Fruit fly (Drosophila melanogaster) whole organism, embryonic: ENCODE results near the gene CG7367.

Source experiments
- Abd-B ChIP-seq: fragments of 200-800 bp; sonication (Bioruptor generic); optimal IDR thresholded peaks from 2 replicates; lab custom pipeline; 2018; ENCODE audit warnings: missing biosample characterization, mild to moderate bottlenecking, missing genetic modification characterization, moderate library complexity
- Asciz ChIP-seq: fragments of 200-800 bp; sonication (Bioruptor generic); optimal IDR thresholded peaks from 2 replicates; lab custom pipeline; 2017; ENCODE audit warnings: missing biosample characterization, mild to moderate bottlenecking, missing genetic modification characterization, missing genetic modification reagents
- Atf-2 ChIP-seq: fragments of 200-800 bp; sonication (Bioruptor generic); optimal IDR thresholded peaks from 2 replicates; lab custom pipeline; 2016; ENCODE audit warnings: missing biosample characterization, missing genetic modification characterization
- B-H1 ChIP-seq: fragments of 200-800 bp; sonication (Bioruptor generic); IDR thresholded peaks from 3 replicates; pipeline ENCODE4 v1.3.6; 2022; ENCODE audit warnings: missing biosample characterization, missing genetic modification characterization
- BtbVII ChIP-seq: fragments of 200-800 bp; sonication (Bioruptor generic); optimal IDR thresholded peaks from 3 replicates; lab custom pipeline; 2017; ENCODE audit warnings: missing biosample characterization, mild to moderate bottlenecking, missing genetic modification characterization
- CG10565 ChIP-seq: fragments of 200-800 bp; sonication (Bioruptor generic); optimal IDR thresholded peaks from 3 replicates; lab custom pipeline; 2016; ENCODE audit warnings: missing biosample characterization, mild to moderate bottlenecking, missing genetic modification characterization
- CG11085 ChIP-seq: fragments of 200-800 bp; sonication (Bioruptor generic); IDR thresholded peaks from 2 replicates; pipeline ENCODE4 v1.3.6; 2022; ENCODE audit warnings: missing biosample characterization, missing genetic modification characterization
- CG13624 ChIP-seq: fragments of 200-800 bp; sonication (Bioruptor generic); optimal IDR thresholded peaks from 2 replicates; lab custom pipeline; 2016; ENCODE audit warnings: missing biosample characterization, missing genetic modification characterization
- CG14014 ChIP-seq: fragments of 200-800 bp; sonication (Bioruptor generic); IDR thresholded peaks from 2 replicates; pipeline ENCODE4 v1.3.6; 2022; ENCODE audit warnings: missing biosample characterization, missing genetic modification characterization
- CG14441 ChIP-seq: fragments of 200-800 bp; sonication (Bioruptor generic); IDR thresholded peaks from 2 replicates; pipeline ENCODE4 v1.3.6; 2022; ENCODE audit warnings: missing biosample characterization, missing genetic modification characterization
- CG15269 ChIP-seq: fragments of 200-800 bp; sonication (Bioruptor generic); optimal IDR thresholded peaks from 2 replicates; lab custom pipeline; 2018; ENCODE audit warnings: missing biosample characterization, mild to moderate bottlenecking, missing genetic modification characterization, moderate library complexity
- CG1603 ChIP-seq: fragments of 200-800 bp; sonication (Bioruptor generic); optimal IDR thresholded peaks from 2 replicates; lab custom pipeline; 2019; ENCODE audit warnings: missing biosample characterization, mild to moderate bottlenecking, missing genetic modification characterization, moderate library complexity
- CG17829 ChIP-seq: fragments of 200-800 bp; optimal IDR thresholded peaks from 2 replicates; lab custom pipeline; 2019; ENCODE audit warnings: missing biosample characterization, mild to moderate bottlenecking, missing genetic modification characterization, moderate library complexity
- CG2129 ChIP-seq: fragments of 200-800 bp; sonication (Bioruptor generic); IDR thresholded peaks from 2 replicates; pipeline ENCODE4 v1.3.6; 2022; ENCODE audit warnings: missing biosample characterization, missing genetic modification characterization; ENCODE audit not compliant: partially characterized antibody
- CG31224 ChIP-seq: fragments of 200-800 bp; sonication (Bioruptor generic); IDR thresholded peaks from 2 replicates; pipeline ENCODE4 v1.3.6; 2022; ENCODE audit warnings: missing biosample characterization, missing genetic modification characterization
- CG33557 ChIP-seq: fragments of 200-800 bp; sonication (Bioruptor generic); optimal IDR thresholded peaks from 2 replicates; lab custom pipeline; 2019; ENCODE audit warnings: missing biosample characterization, mild to moderate bottlenecking, missing genetic modification characterization, moderate library complexity
- CG4854 ChIP-seq: fragments of 200-800 bp; sonication (Bioruptor generic); optimal IDR thresholded peaks from 2 replicates; lab custom pipeline; 2016; ENCODE audit warnings: missing biosample characterization, missing genetic modification characterization, inconsistent platforms
- CG5180 ChIP-seq: fragments of 200-800 bp; sonication (Bioruptor generic); optimal IDR thresholded peaks from 3 replicates; lab custom pipeline; 2017; ENCODE audit warnings: missing biosample characterization, missing genetic modification characterization, mild to moderate bottlenecking, moderate library complexity, missing genetic modification reagents
- CG7839 ChIP-seq: fragments of 200-800 bp; sonication (Bioruptor generic); optimal IDR thresholded peaks from 3 replicates; lab custom pipeline; 2018; ENCODE audit warnings: missing biosample characterization, mild to moderate bottlenecking, missing genetic modification characterization, moderate library complexity
- CG9797 ChIP-seq: fragments of 200-800 bp; sonication (Bioruptor generic); optimal IDR thresholded peaks from 3 replicates; lab custom pipeline; 2018; ENCODE audit warnings: missing biosample characterization, mild to moderate bottlenecking, missing genetic modification characterization
- Drgx ChIP-seq: fragments of 200-800 bp; sonication (Bioruptor generic); IDR thresholded peaks from 2 replicates; pipeline ENCODE4 v1.3.6; 2022; ENCODE audit warnings: missing biosample characterization, missing genetic modification characterization
- Fer3 ChIP-seq: fragments of 200-800 bp; sonication (Bioruptor generic); optimal IDR thresholded peaks from 2 replicates; lab custom pipeline; 2018; ENCODE audit warnings: missing biosample characterization, mild to moderate bottlenecking, missing genetic modification characterization, moderate library complexity
- Hr78 ChIP-seq, 2 experiments: fragments of 200-800 bp in 1 of 2; fragments of >200 bp in 1 of 2; sonication (Bioruptor generic) in 1 of 2; optimal IDR thresholded peaks; 2 replicates each; lab custom pipeline; 2017 to 2019; ENCODE audit warnings: missing biosample characterization in 2 of 2, missing genetic modification characterization in 2 of 2, mild to moderate bottlenecking in 1 of 2, moderate library complexity in 1 of 2
- Jarid2 ChIP-seq: fragments of 200-800 bp; sonication (Bioruptor generic); optimal IDR thresholded peaks from 3 replicates; lab custom pipeline; 2017; ENCODE audit warnings: mild to moderate bottlenecking, missing biosample characterization, missing genetic modification reagents, missing genetic modification characterization
- MESR4 ChIP-seq: fragments of 200-800 bp; sonication (Bioruptor generic); optimal IDR thresholded peaks from 2 replicates; lab custom pipeline; 2018; ENCODE audit warnings: missing biosample characterization, mild to moderate bottlenecking, missing genetic modification characterization, moderate library complexity
- NC2β ChIP-seq: fragments of 200-800 bp; sonication (Bioruptor generic); optimal IDR thresholded peaks from 2 replicates; lab custom pipeline; 2016; ENCODE audit warnings: missing biosample characterization, missing genetic modification characterization
- TFAM ChIP-seq: fragments of 200-800 bp; sonication (Bioruptor generic); optimal IDR thresholded peaks from 2 replicates; lab custom pipeline; 2017; ENCODE audit warnings: missing biosample characterization, missing genetic modification characterization, inconsistent platforms
- abd-A ChIP-seq: fragments of 200-800 bp; sonication (Bioruptor generic); optimal IDR thresholded peaks from 3 replicates; lab custom pipeline; 2019; ENCODE audit warnings: missing biosample characterization, mild to moderate bottlenecking, missing genetic modification characterization, moderate library complexity
- ap ChIP-seq: fragments of 200-800 bp; sonication (Bioruptor generic); IDR thresholded peaks from 2 replicates; pipeline ENCODE4 v1.3.6; 2022; ENCODE audit warnings: missing biosample characterization, missing genetic modification characterization
- ash1 ChIP-seq: fragments of 200-800 bp; sonication (Bioruptor generic); optimal IDR thresholded peaks from 2 replicates; lab custom pipeline; 2018; ENCODE audit warnings: missing biosample characterization, mild to moderate bottlenecking, missing genetic modification characterization
- ato ChIP-seq: fragments of 200-800 bp; sonication (Bioruptor generic); IDR thresholded peaks from 2 replicates; pipeline ENCODE4 v1.3.6; 2022; ENCODE audit warnings: missing biosample characterization, missing genetic modification characterization; ENCODE audit not compliant: partially characterized antibody
- corto ChIP-seq: fragments of 200-800 bp; sonication (Bioruptor generic); optimal IDR thresholded peaks from 2 replicates; lab custom pipeline; 2016; ENCODE audit warnings: missing biosample characterization, mild to moderate bottlenecking, missing genetic modification characterization, moderate library complexity
- danr ChIP-seq: fragments of 200-800 bp; sonication (Bioruptor generic); IDR thresholded peaks from 2 replicates; pipeline ENCODE4 v1.3.6; 2022; ENCODE audit warnings: missing biosample characterization, missing genetic modification characterization
- dpn ChIP-seq, 2 experiments: fragments of 200-800 bp; sonication (Bioruptor generic); optimal IDR thresholded peaks; 3 replicates each; lab custom pipeline; 2016; ENCODE audit warnings: missing biosample characterization in 2 of 2, missing genetic modification characterization in 2 of 2
- exex ChIP-seq: fragments of 200-800 bp; sonication (Bioruptor generic); optimal IDR thresholded peaks from 4 replicates; lab custom pipeline; 2018; ENCODE audit warnings: missing biosample characterization, mild to moderate bottlenecking, missing genetic modification characterization, moderate library complexity
- fd3F ChIP-seq: fragments of 200-800 bp; sonication (Bioruptor generic); optimal IDR thresholded peaks from 2 replicates; lab custom pipeline; 2018; ENCODE audit warnings: missing biosample characterization, mild to moderate bottlenecking, missing genetic modification characterization, moderate library complexity
- ftz-f1 ChIP-seq: fragments of 200-800 bp; sonication (Bioruptor generic); optimal IDR thresholded peaks from 2 replicates; lab custom pipeline; 2016; ENCODE audit warnings: missing biosample characterization, missing genetic modification characterization
- gce ChIP-seq: fragments of 200-800 bp; sonication (Bioruptor generic); IDR thresholded peaks from 3 replicates; pipeline ENCODE4 v1.3.6; 2022; ENCODE audit warnings: missing biosample characterization, missing genetic modification characterization
- gcm ChIP-seq: fragments of 200-800 bp; sonication (Bioruptor generic); optimal IDR thresholded peaks from 2 replicates; lab custom pipeline; 2019; ENCODE audit warnings: missing biosample characterization, mild to moderate bottlenecking, missing genetic modification characterization, moderate library complexity
- grau ChIP-seq: fragments of 200-800 bp; optimal IDR thresholded peaks from 3 replicates; lab custom pipeline; 2019; ENCODE audit warnings: missing biosample characterization, mild to moderate bottlenecking, missing genetic modification characterization, moderate library complexity
- gsb-n ChIP-seq: fragments of 200-800 bp; sonication (Bioruptor generic); optimal IDR thresholded peaks from 3 replicates; lab custom pipeline; 2018; ENCODE audit warnings: missing biosample characterization, mild to moderate bottlenecking, missing genetic modification characterization
- ind ChIP-seq: fragments of 200-800 bp; sonication (Bioruptor generic); optimal IDR thresholded peaks from 3 replicates; lab custom pipeline; 2016; ENCODE audit warnings: missing biosample characterization, missing genetic modification characterization
- otp ChIP-seq: fragments of 200-800 bp; sonication (Bioruptor generic); IDR thresholded peaks from 3 replicates; pipeline ENCODE4, ENCODE4 v1.3.6; 2022; ENCODE audit warnings: missing biosample characterization, missing genetic modification characterization
- phol ChIP-seq: fragments of 200-800 bp; sonication (Bioruptor generic); optimal IDR thresholded peaks from 3 replicates; lab custom pipeline; 2018; ENCODE audit warnings: missing biosample characterization, mild to moderate bottlenecking, missing genetic modification characterization, moderate library complexity
- pros ChIP-seq: fragments of 200-800 bp; sonication (Bioruptor generic); optimal IDR thresholded peaks from 3 replicates; lab custom pipeline; 2019; ENCODE audit warnings: missing biosample characterization, mild to moderate bottlenecking, missing genetic modification characterization, moderate library complexity
- row ChIP-seq: fragments of 200-800 bp; sonication (Bioruptor generic); IDR thresholded peaks from 3 replicates; pipeline ENCODE4 v1.3.6; 2022; ENCODE audit warnings: missing biosample characterization, missing genetic modification characterization
- ssp ChIP-seq: fragments of 200-800 bp; sonication (Bioruptor generic); IDR thresholded peaks from 2 replicates; pipeline ENCODE4 v1.3.6; 2022; ENCODE audit warnings: missing biosample characterization, missing genetic modification characterization
- tgo ChIP-seq: fragments of 200-800 bp; sonication (Bioruptor generic); IDR thresholded peaks from 3 replicates; pipeline ENCODE4 v1.3.6; 2022; ENCODE audit warnings: missing biosample characterization, missing genetic modification characterization

CG7367 gene

dm6 chr2L:8081640-8082485, 42.3 kb upstream of the CG7367 start (continued):
- TF ChIP-seq pros (GFP tag; lab: Kevin White, UChicago): peak; percentile 69
- no peak for TF ChIP-seq ftz-f1 (GFP tag; lab: Kevin White, UChicago)
- TF ChIP-seq corto (GFP tag; lab: Kevin White, UChicago): no peak
- no peak for TF ChIP-seq Jarid2 (GFP tag; lab: Kevin White, UChicago)
- no peak for TF ChIP-seq CG13624 (GFP tag; lab: Kevin White, UChicago)
- TF ChIP-seq gcm: peak; percentile 87
- peak; percentile 87 for TF ChIP-seq gsb-n
- peak in 1 of 2 experiments; percentile 79 for TF ChIP-seq dpn (GFP tag; optimal IDR thresholded peaks at IDR 0.05; lab: Kevin White, UChicago)
- TF ChIP-seq Asciz (GFP tag; lab: Kevin White, UChicago): peak; percentile 60
- TF ChIP-seq Drgx: peak; percentile 37; the same call in 1 of the 2 replicates
- TF ChIP-seq TFAM: no peak
- TF ChIP-seq grau (tag; lab: Kevin White, UChicago): peak; percentile 86
- TF ChIP-seq CG14441 (GFP tag; lab: Robert Waterston, UW): no peak
- peak; percentile 87 for TF ChIP-seq CG33557 (GFP tag; lab: Kevin White, UChicago)
- no peak for TF ChIP-seq gce
- peak; percentile 44 for TF ChIP-seq NC2β (GFP tag; lab: Kevin White, UChicago)
- TF ChIP-seq otp (GFP tag; lab: Robert Waterston, UW): 0 out of 3 replicates have a peak, but pooled peaks have one; percentile 18
- no peak for TF ChIP-seq ato
- peak; percentile 79 for TF ChIP-seq ssp (GFP tag; lab: Robert Waterston, UW)
- TF ChIP-seq Hr78 (GFP tag; optimal IDR thresholded peaks at IDR 0.05; lab: Kevin White, UChicago): peak in 1 of 2 experiments; percentile 64
- no peak for TF ChIP-seq Atf-2 (GFP tag; lab: Kevin White, UChicago)
- peak; percentile 82 for TF ChIP-seq ap (GFP tag; lab: Robert Waterston, UW)
- peak; percentile 90 for TF ChIP-seq CG17829 (tag; lab: Kevin White, UChicago)
- peak; percentile 3 for TF ChIP-seq CG5180 (GFP tag; lab: Kevin White, UChicago)
- peak; percentile 77 for TF ChIP-seq phol
- peak; percentile 84 for TF ChIP-seq CG7839
- peak; percentile 27 for TF ChIP-seq ind (GFP tag; lab: Kevin White, UChicago)
- TF ChIP-seq CG11085: no peak
- no peak for TF ChIP-seq CG9797
- TF ChIP-seq exex (tag; lab: Kevin White, UChicago): no peak
- TF ChIP-seq MESR4 (GFP tag; lab: Kevin White, UChicago): no peak
- peak; percentile 92 for TF ChIP-seq tgo
- TF ChIP-seq CG14014 (GFP tag; lab: Robert Waterston, UW): peak; percentile 61
- TF ChIP-seq CG1603 (tag; lab: Kevin White, UChicago): peak; percentile 14
- peak; percentile 86 for TF ChIP-seq row
- TF ChIP-seq Fer3: peak; percentile 21
- TF ChIP-seq danr: no peak; the same call in none of the 2 replicates
- no peak for TF ChIP-seq CG10565 (GFP tag; lab: Kevin White, UChicago)
- TF ChIP-seq CG31224 (GFP tag; lab: Robert Waterston, UW): no peak
- peak; percentile 72 for TF ChIP-seq fd3F (GFP tag; lab: Kevin White, UChicago)
- no peak; the same call in 2 of the 3 replicates for TF ChIP-seq B-H1 (GFP tag; lab: Robert Waterston, UW)
- no peak for TF ChIP-seq abd-A (tag; lab: Kevin White, UChicago)
- TF ChIP-seq CG4854 (GFP tag; lab: Kevin White, UChicago): no peak
- peak; percentile 45 for TF ChIP-seq BtbVII
- no peak for TF ChIP-seq ash1 (GFP tag; lab: Kevin White, UChicago)
- peak; percentile 71 for TF ChIP-seq Abd-B (GFP tag; lab: Kevin White, UChicago)
- peak; percentile 87 for TF ChIP-seq CG15269
- no peak for TF ChIP-seq CG2129 (GFP tag; lab: Robert Waterston, UW)
